Worm (Caenorhabditis elegans) whole organism, mixed stage, embryonic: ENCODE data around the gene ncs-5.

Experiments used
- M03D4.4 ChIP-seq: sonication (generic microtip); optimal IDR thresholded peaks from 2 replicates; lab custom pipeline; 2017; ENCODE audit warnings: mild to moderate bottlenecking, missing genetic modification characterization, missing compliant biosample characterization
- blmp-1 ChIP-seq: fragments of 150-350 bp; optimal IDR thresholded peaks from 2 replicates; lab custom pipeline; 2014; ENCODE audit warnings: missing biosample characterization, missing genetic modification characterization
- ceh-43 ChIP-seq: fragments of 200-800 bp; sonication (Bioruptor generic); optimal IDR thresholded peaks from 2 replicates; lab custom pipeline; 2018; ENCODE audit warnings: mild to moderate bottlenecking, missing genetic modification characterization, moderate library complexity, missing compliant biosample characterization
- ceh-83 ChIP-seq: fragments of 200-800 bp; sonication (Bioruptor generic); optimal IDR thresholded peaks from 2 replicates; lab custom pipeline; 2018; ENCODE audit warnings: mild to moderate bottlenecking, missing genetic modification characterization, missing compliant biosample characterization
- ces-1 ChIP-seq: fragments of 150-350 bp; optimal IDR thresholded peaks from 2 replicates; lab custom pipeline; 2014; ENCODE audit warnings: missing biosample characterization, missing genetic modification reagents, missing genetic modification characterization
- cnd-1 ChIP-seq: fragments of 200-800 bp; sonication (Bioruptor generic); optimal IDR thresholded peaks from 2 replicates; lab custom pipeline; 2018; ENCODE audit warnings: mild to moderate bottlenecking, missing genetic modification characterization, missing compliant biosample characterization
- drap-1 ChIP-seq: fragments of 200-800 bp; sonication (Bioruptor generic); optimal IDR thresholded peaks from 3 replicates; lab custom pipeline; 2018; ENCODE audit warnings: mild to moderate bottlenecking, missing genetic modification characterization, missing compliant biosample characterization
- elt-1 ChIP-seq: sonication (generic microtip); optimal IDR thresholded peaks from 2 replicates; lab custom pipeline; 2017; ENCODE audit warnings: missing genetic modification characterization, mild to moderate bottlenecking, missing compliant biosample characterization, antibody characterized with exemption, moderate library complexity, borderline replicate concordance; ENCODE audit not compliant: insufficient read depth
- elt-3 ChIP-seq: fragments of 150-350 bp; optimal IDR thresholded peaks from 2 replicates; lab custom pipeline; 2014; ENCODE audit warnings: missing biosample characterization, missing genetic modification characterization
- flh-1 ChIP-seq: fragments of 200-800 bp; sonication (Bioruptor generic); optimal IDR thresholded peaks from 2 replicates; lab custom pipeline; 2018; ENCODE audit warnings: mild to moderate bottlenecking, missing genetic modification characterization, moderate library complexity, missing compliant biosample characterization
- ham-2 ChIP-seq: fragments of 200-800 bp; sonication (Bioruptor generic); optimal IDR thresholded peaks from 2 replicates; lab custom pipeline; 2018; ENCODE audit warnings: mild to moderate bottlenecking, missing genetic modification characterization, missing compliant biosample characterization
- lin-13 ChIP-seq: fragments of 150-350 bp; optimal IDR thresholded peaks from 2 replicates; lab custom pipeline; 2014; ENCODE audit warnings: missing biosample characterization, missing genetic modification characterization
- lin-32 ChIP-seq: fragments of 200-800 bp; sonication (Bioruptor generic); optimal IDR thresholded peaks from 2 replicates; lab custom pipeline; 2018; ENCODE audit warnings: mild to moderate bottlenecking, missing genetic modification characterization, missing compliant biosample characterization
- lsy-2 ChIP-seq: fragments of 150-350 bp; optimal IDR thresholded peaks from 2 replicates; lab custom pipeline; 2014; ENCODE audit warnings: missing biosample characterization, missing genetic modification characterization
- mab-5 ChIP-seq: fragments of 150-350 bp; optimal IDR thresholded peaks from 2 replicates; lab custom pipeline; 2014; ENCODE audit warnings: missing biosample characterization, missing genetic modification characterization
- mep-1 ChIP-seq: fragments of 150-350 bp; optimal IDR thresholded peaks from 2 replicates; lab custom pipeline; 2017; ENCODE audit warnings: missing biosample characterization, missing genetic modification reagents, missing genetic modification characterization, inconsistent platforms
- mls-2 ChIP-seq: sonication (generic microtip); optimal IDR thresholded peaks from 2 replicates; lab custom pipeline; 2016; ENCODE audit warnings: mild to moderate bottlenecking, missing genetic modification characterization, moderate library complexity, missing compliant biosample characterization
- nhr-12 ChIP-seq: fragments of 150-350 bp; optimal IDR thresholded peaks from 2 replicates; lab custom pipeline; 2014; ENCODE audit warnings: missing biosample characterization, missing genetic modification characterization
- nhr-2 ChIP-seq: fragments of 150-350 bp; optimal IDR thresholded peaks from 2 replicates; lab custom pipeline; 2014; ENCODE audit warnings: missing biosample characterization, missing genetic modification characterization
- nhr-237 ChIP-seq: fragments of 150-350 bp; optimal IDR thresholded peaks from 2 replicates; lab custom pipeline; 2014; ENCODE audit warnings: missing biosample characterization, missing genetic modification characterization
- nhr-76 ChIP-seq: sonication (generic microtip); optimal IDR thresholded peaks from 2 replicates; lab custom pipeline; 2017; ENCODE audit warnings: missing biosample characterization, missing genetic modification characterization
- pha-4 ChIP-seq: fragments of 150-350 bp; optimal IDR thresholded peaks from 2 replicates; lab custom pipeline; 2018; ENCODE audit warnings: missing biosample characterization, missing genetic modification reagents, missing genetic modification characterization
- snpc-4 ChIP-seq: fragments of 150-350 bp; optimal IDR thresholded peaks from 2 replicates; lab custom pipeline; 2014; ENCODE audit warnings: missing biosample characterization, missing genetic modification characterization
- sptf-1 ChIP-seq: sonication (generic microtip); optimal IDR thresholded peaks from 2 replicates; lab custom pipeline; 2017; ENCODE audit warnings: mild to moderate bottlenecking, missing genetic modification characterization, moderate library complexity, missing compliant biosample characterization
- tbx-8 ChIP-seq: fragments of 200-800 bp; sonication (Bioruptor generic); optimal IDR thresholded peaks from 2 replicates; lab custom pipeline; 2018; ENCODE audit warnings: mild to moderate bottlenecking, missing genetic modification characterization, moderate library complexity, missing compliant biosample characterization
- unc-120 ChIP-seq: sonication (generic microtip); optimal IDR thresholded peaks from 2 replicates; lab custom pipeline; 2017; ENCODE audit warnings: missing genetic modification characterization, missing compliant biosample characterization; ENCODE audit not compliant: poor library complexity, severe bottlenecking
- unc-39 ChIP-seq: fragments of 150-350 bp; optimal IDR thresholded peaks from 2 replicates; lab custom pipeline; 2014; ENCODE audit warnings: missing biosample characterization, missing genetic modification characterization
- unc-62 ChIP-seq: fragments of 150-350 bp; optimal IDR thresholded peaks from 2 replicates; lab custom pipeline; 2014; ENCODE audit warnings: missing biosample characterization, missing genetic modification reagents, missing genetic modification characterization
- zip-8 ChIP-seq: fragments of 150-350 bp; optimal IDR thresholded peaks from 2 replicates; lab custom pipeline; 2014; ENCODE audit warnings: missing biosample characterization, missing genetic modification characterization
- ztf-11 ChIP-seq: fragments of 150-350 bp; optimal IDR thresholded peaks from 2 replicates; lab custom pipeline; 2014; ENCODE audit warnings: missing biosample characterization, missing genetic modification characterization

The ncs-5 gene

ce11 chrV:18776245-18776737 is 43.3 kb upstream of the ncs-5 start, which contains the start of gene Y17D7B.4:
Gene Y17D7B.4 (minus strand): TSS chrV:18776687.
- TF ChIP-seq mab-5 (tag; lab: Kevin White, UChicago) (no peak), M03D4.4 (tag; lab: Kevin White, UChicago) (no peak), ceh-83 (GFP tag; lab: Kevin White, UChicago) (no peak), drap-1 (no peak)

ce11 chrV:18780605-18781004 is 39.0 kb upstream of the ncs-5 start:
- no peak for TF ChIP-seq lin-13 (tag; lab: Kevin White, UChicago)
- no peak for TF ChIP-seq nhr-76 (tag; lab: Kevin White, UChicago)
- TF ChIP-seq unc-62: no peak
- TF ChIP-seq nhr-237: no peak
- TF ChIP-seq ceh-83 (GFP tag; lab: Kevin White, UChicago): no peak
- TF ChIP-seq cnd-1: no peak
- no peak for TF ChIP-seq tbx-8
- no peak for TF ChIP-seq mls-2
- no peak for TF ChIP-seq blmp-1 (tag; lab: Kevin White, UChicago)
- TF ChIP-seq nhr-12 (tag; lab: Kevin White, UChicago): no peak
- no peak for TF ChIP-seq sptf-1 (tag; lab: Kevin White, UChicago)
- TF ChIP-seq elt-1 (tag; lab: Kevin White, UChicago): no peak
- no peak for TF ChIP-seq unc-39 (tag; lab: Kevin White, UChicago)
- no peak for TF ChIP-seq nhr-2 (tag; lab: Kevin White, UChicago)

ce11 chrV:18782747-18783146 is 36.8 kb upstream of the ncs-5 start:
- TF ChIP-seq unc-39 (tag; lab: Kevin White, UChicago): no peak
- TF ChIP-seq tbx-8: no peak
- no peak for TF ChIP-seq ces-1 (GFP tag; lab: Kevin White, UChicago)
- no peak for TF ChIP-seq ztf-11 (tag; lab: Kevin White, UChicago)
- no peak for TF ChIP-seq mep-1 (tag; lab: Kevin White, UChicago)
- TF ChIP-seq drap-1: no peak
- TF ChIP-seq flh-1 (GFP tag; lab: Kevin White, UChicago): no peak
- no peak for TF ChIP-seq mab-5 (tag; lab: Kevin White, UChicago)
- TF ChIP-seq lin-32 (GFP tag; lab: Kevin White, UChicago): no peak
- no peak for TF ChIP-seq lin-13 (tag; lab: Kevin White, UChicago)
- TF ChIP-seq elt-1 (tag; lab: Kevin White, UChicago): no peak
- no peak for TF ChIP-seq blmp-1 (tag; lab: Kevin White, UChicago)
- TF ChIP-seq zip-8: no peak
- no peak for TF ChIP-seq nhr-76 (tag; lab: Kevin White, UChicago)
- no peak for TF ChIP-seq cnd-1
- TF ChIP-seq unc-120 (tag; lab: Kevin White, UChicago): no peak
- TF ChIP-seq nhr-12 (tag; lab: Kevin White, UChicago): no peak
- no peak for TF ChIP-seq pha-4 (tag; lab: Kevin White, UChicago)

- TF ChIP-seq blmp-1 (tag; lab: Kevin White, UChicago) (no peak), ceh-43 (no peak), M03D4.4 (tag; lab: Kevin White, UChicago) (no peak), drap-1 (no peak), ztf-11 (tag; lab: Kevin White, UChicago) (no peak), lin-13 (tag; lab: Kevin White, UChicago) (no peak), elt-3 (tag; lab: Kevin White, UChicago) (no peak), mab-5 (tag; lab: Kevin White, UChicago) (no peak), lsy-2 (no peak), snpc-4 (tag; lab: Kevin White, UChicago) (no peak)
- TF ChIP-seq, all 35 proteins: peak for 0
Observed at ce11 chrV:18783474-18783873, 36.1 kb upstream of the ncs-5 start, which contains the start of gene Y17D7B.10. Gene Y17D7B.10 (plus strand): TSS chrV:18783716.

ce11 chrV:18786694-18787093 is 32.9 kb upstream of the ncs-5 start, which contains the start of gene Y17D7B.3:
Gene Y17D7B.3 (minus strand): TSS chrV:18786794.
- TF ChIP-seq ham-2 (no peak), lin-13 (tag; lab: Kevin White, UChicago) (no peak), M03D4.4 (tag; lab: Kevin White, UChicago) (no peak)
